Fruit fly (Drosophila melanogaster): ENCODE data around the gene Setd3.

The Setd3 gene

dm6 chrX:6981470-6981952 is 13.0 kb upstream of the Setd3 start (continued):
- no peak for TF ChIP-seq prd (optimal IDR thresholded peaks at IDR 0.05)
- peak; percentile 23; the same call in 1 of the 3 replicates for TF ChIP-seq prd (GFP tag; IDR thresholded peaks at IDR 0.05)
- TF ChIP-seq sna (GFP tag; IDR thresholded peaks at IDR 0.05; ENCODE audit: partially characterized antibody): 0 out of 2 replicates have a peak, but pooled peaks have one; percentile 58
- no peak for TF ChIP-seq CG6689 (GFP tag; IDR thresholded peaks at IDR 0.05)
- TF ChIP-seq Lim3 (GFP tag; IDR thresholded peaks at IDR 0.05): no peak
- no peak for TF ChIP-seq CG15601 (tag; optimal IDR thresholded peaks at IDR 0.05)
- no peak for TF ChIP-seq kay (GFP tag; optimal IDR thresholded peaks at IDR 0.05)
- TF ChIP-seq MBD-R2 (GFP tag; IDR thresholded peaks at IDR 0.05): no peak
- no peak for TF ChIP-seq eve (GFP tag; optimal IDR thresholded peaks at IDR 0.05)
- no peak for TF ChIP-seq HmgZ (tag; optimal IDR thresholded peaks at IDR 0.05)
- no peak for TF ChIP-seq CG1647 (GFP tag; optimal IDR thresholded peaks at IDR 0.05)
- TF ChIP-seq Max (GFP tag; optimal IDR thresholded peaks at IDR 0.05): no peak
- no peak for TF ChIP-seq dpn (GFP tag; optimal IDR thresholded peaks at IDR 0.05)
- no peak for TF ChIP-seq CG11093 (GFP tag; IDR thresholded peaks at IDR 0.05)
- no peak for TF ChIP-seq dmrt99B (tag; optimal IDR thresholded peaks at IDR 0.05)
- TF ChIP-seq CG13287 (GFP tag; IDR thresholded peaks at IDR 0.05; ENCODE audit: partially characterized antibody): peak; percentile 32; the same call in 1 of the 2 replicates
- TF ChIP-seq Meics (GFP tag; optimal IDR thresholded peaks at IDR 0.05): no peak
- TF ChIP-seq wdn (GFP tag; IDR thresholded peaks at IDR 0.05): 0 out of 2 replicates have a peak, but pooled peaks have one; percentile 24
- TF ChIP-seq CG1832 (GFP tag; optimal IDR thresholded peaks at IDR 0.05): no peak
- TF ChIP-seq fu2 (GFP tag; optimal IDR thresholded peaks at IDR 0.05): no peak
- no peak for TF ChIP-seq sima (GFP tag; optimal IDR thresholded peaks at IDR 0.05)
- no peak for TF ChIP-seq disco-r (GFP tag; optimal IDR thresholded peaks at IDR 0.05)
- TF ChIP-seq CG3995 (GFP tag; optimal IDR thresholded peaks at IDR 0.05): no peak
- peak; percentile 9 for TF ChIP-seq pros (GFP tag; optimal IDR thresholded peaks at IDR 0.05)
- TF ChIP-seq B-H1 (GFP tag; IDR thresholded peaks at IDR 0.05): no peak
- TF ChIP-seq CG6272 (GFP tag; IDR thresholded peaks at IDR 0.05): no peak
- TF ChIP-seq Optix (GFP tag; IDR thresholded peaks at IDR 0.05): no peak
- TF ChIP-seq NC2α (GFP tag; optimal IDR thresholded peaks at IDR 0.05): no peak
- no peak for TF ChIP-seq Tbp (GFP tag; optimal IDR thresholded peaks at IDR 0.05)
- no peak for TF ChIP-seq CG7745 (tag; optimal IDR thresholded peaks at IDR 0.05)
- peak; percentile 18 for TF ChIP-seq CG15269 (tag; optimal IDR thresholded peaks at IDR 0.05)
- TF ChIP-seq ci (GFP tag; IDR thresholded peaks at IDR 0.05): peak; percentile 63; the same call in 2 of the 3 replicates
- TF ChIP-seq CG10979 (tag; optimal IDR thresholded peaks at IDR 0.05): peak; percentile 8
- TF ChIP-seq zen (tag; optimal IDR thresholded peaks at IDR 0.05): no peak
- no peak for TF ChIP-seq CHES-1-like (GFP tag; optimal IDR thresholded peaks at IDR 0.05)
- TF ChIP-seq CG4282 (GFP tag; optimal IDR thresholded peaks at IDR 0.05): no peak
- no peak for TF ChIP-seq CG16863 (GFP tag; optimal IDR thresholded peaks at IDR 0.05)
- TF ChIP-seq CG18262 (tag; optimal IDR thresholded peaks at IDR 0.05): no peak
- TF ChIP-seq CG1024 (GFP tag; IDR thresholded peaks at IDR 0.05): no peak
- TF ChIP-seq CG4328 (GFP tag; optimal IDR thresholded peaks at IDR 0.05): no peak
- no peak for TF ChIP-seq CoRest (tag; optimal IDR thresholded peaks at IDR 0.05)
- no peak for TF ChIP-seq sens-2 (GFP tag; IDR thresholded peaks at IDR 0.05)
- TF ChIP-seq CG9817 (tag; optimal IDR thresholded peaks at IDR 0.05): no peak
- TF ChIP-seq Dip3 (GFP tag; optimal IDR thresholded peaks at IDR 0.05): no peak
- TF ChIP-seq nom (GFP tag; optimal IDR thresholded peaks at IDR 0.05): peak; percentile 54
- no peak for TF ChIP-seq lola (GFP tag; optimal IDR thresholded peaks at IDR 0.05)
- no peak for TF ChIP-seq CG8089 (GFP tag; optimal IDR thresholded peaks at IDR 0.05)
- TF ChIP-seq Dad (GFP tag; optimal IDR thresholded peaks at IDR 0.05): peak; percentile 4
- no peak for TF ChIP-seq CG10462 (GFP tag; optimal IDR thresholded peaks at IDR 0.05)
- no peak for TF ChIP-seq mam (GFP tag; optimal IDR thresholded peaks at IDR 0.05)
- TF ChIP-seq CG13894 (tag; optimal IDR thresholded peaks at IDR 0.05): no peak
- no peak for TF ChIP-seq CG3163 (GFP tag; optimal IDR thresholded peaks at IDR 0.05)
